Fruit fly (Drosophila melanogaster) whole organism: ENCODE measurements around the gene Mesh1.

Experiments used
- CG8478 ChIP-seq: fragments of >200 bp; optimal IDR thresholded peaks from 2 replicates; lab custom pipeline; 2018; ENCODE audit warnings: inconsistent platforms
- pan ChIP-seq: fragments of >200 bp; optimal IDR thresholded peaks from 2 replicates; lab custom pipeline; 2017

- TF ChIP-seq pan (lab: Kevin White, UChicago) = no peak
- TF ChIP-seq CG8478 (lab: Kevin White, UChicago) = no peak
Observed at dm6 chr3R:29238623-29239022, 36.3 kb upstream of the Mesh1 start, which contains the start of gene CG11951.
